Worm (Caenorhabditis elegans) whole organism, dauer: ENCODE results near the gene Y73F8A.22.

ENCODE experiments used
- unc-62 ChIP-seq: sonication (generic microtip); optimal IDR thresholded peaks from 2 replicates; lab custom pipeline; 2017; ENCODE audit warnings: missing biosample characterization, missing genetic modification reagents, missing genetic modification characterization

Y73F8A.22 gene

DNA sequence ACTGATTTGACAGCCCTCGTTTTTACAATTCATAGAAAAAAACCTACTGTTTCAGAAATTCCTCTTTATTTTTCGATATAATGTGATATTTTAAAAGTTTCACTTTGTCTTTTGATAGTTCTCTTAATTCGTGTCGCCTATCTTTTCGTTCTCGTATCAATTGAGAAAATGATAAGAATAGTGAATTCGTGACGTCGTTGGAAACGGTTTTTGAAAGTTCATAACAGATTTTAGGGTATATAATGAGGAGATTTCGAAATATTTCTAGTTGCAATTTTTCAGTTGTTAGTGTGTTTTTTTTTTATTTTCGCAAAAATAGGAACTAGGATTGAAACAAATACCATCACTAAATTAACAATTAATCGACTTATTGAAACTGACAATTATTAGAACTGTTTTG is 49.7 kb downstream of the Y73F8A.22 start:
- TF ChIP-seq unc-62: no peak

DNA sequence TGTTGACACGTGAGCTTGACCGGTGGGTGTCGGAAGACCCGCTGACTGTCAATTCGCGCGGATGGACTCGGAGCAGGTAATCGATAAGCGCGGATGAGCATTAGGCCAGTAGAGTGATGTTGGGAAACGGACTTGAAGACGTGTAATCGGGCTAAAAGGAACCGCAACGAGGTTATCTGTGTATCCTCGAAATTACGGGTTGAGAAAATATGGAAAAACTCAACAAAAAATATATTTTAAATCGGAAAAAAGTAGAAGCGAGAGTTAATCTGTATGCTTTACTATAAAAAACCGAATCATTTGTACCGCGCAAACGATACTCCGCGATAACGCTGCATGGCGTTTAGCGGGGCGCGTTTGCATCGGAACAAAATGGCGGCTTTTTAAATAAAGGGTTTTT is 50.3 kb downstream of the Y73F8A.22 start, which contains the start of gene Y73F8A.1159:
Gene Y73F8A.1159, minus strand, starts transcription at position 101 of the 400 bp plus-strand sequence.
- no peak for TF ChIP-seq unc-62
